Fruit fly (Drosophila melanogaster) whole organism, embryonic: ENCODE data around the gene CG14131.

Experiments used
- ATbp ChIP-seq: fragments of 200-800 bp; sonication (Bioruptor generic); optimal IDR thresholded peaks from 2 replicates; lab custom pipeline; 2017; ENCODE audit warnings: missing biosample characterization, mild to moderate bottlenecking, missing genetic modification characterization, missing genetic modification reagents
- Ada2b ChIP-seq: fragments of 200-800 bp; sonication (Bioruptor generic); IDR thresholded peaks from 2 replicates; pipeline ENCODE4 v1.3.6; 2022; ENCODE audit warnings: missing biosample characterization, missing genetic modification characterization
- Atf-2 ChIP-seq: fragments of 200-800 bp; sonication (Bioruptor generic); optimal IDR thresholded peaks from 2 replicates; lab custom pipeline; 2016; ENCODE audit warnings: missing biosample characterization, missing genetic modification characterization
- Atf6 ChIP-seq: fragments of 200-800 bp; sonication (Bioruptor generic); IDR thresholded peaks from 2 replicates; pipeline ENCODE4 v1.3.6; 2022; ENCODE audit warnings: missing biosample characterization, missing genetic modification characterization
- CG10274 ChIP-seq: fragments of 200-800 bp; sonication (Bioruptor generic); optimal IDR thresholded peaks from 3 replicates; lab custom pipeline; 2017; ENCODE audit warnings: missing biosample characterization, mild to moderate bottlenecking, missing genetic modification characterization
- CG12942 ChIP-seq: fragments of 200-800 bp; sonication (Bioruptor generic); optimal IDR thresholded peaks from 3 replicates; lab custom pipeline; 2016; ENCODE audit warnings: missing biosample characterization, missing genetic modification characterization
- CG13123 ChIP-seq: fragments of 200-800 bp; sonication (Bioruptor generic); optimal IDR thresholded peaks from 2 replicates; lab custom pipeline; 2016; ENCODE audit warnings: missing biosample characterization, missing genetic modification characterization
- CG16863 ChIP-seq: fragments of 200-800 bp; sonication (Bioruptor generic); optimal IDR thresholded peaks from 3 replicates; lab custom pipeline; 2016; ENCODE audit warnings: missing biosample characterization, missing genetic modification characterization
- CG18262 ChIP-seq: fragments of 200-800 bp; optimal IDR thresholded peaks from 3 replicates; lab custom pipeline; 2019; ENCODE audit warnings: missing biosample characterization, mild to moderate bottlenecking, missing genetic modification characterization, moderate library complexity
- CG18619 ChIP-seq: fragments of 200-800 bp; sonication (Bioruptor generic); optimal IDR thresholded peaks from 3 replicates; lab custom pipeline; 2017; ENCODE audit warnings: missing biosample characterization, mild to moderate bottlenecking, missing genetic modification characterization
- CG33557 ChIP-seq: fragments of 200-800 bp; sonication (Bioruptor generic); optimal IDR thresholded peaks from 2 replicates; lab custom pipeline; 2019; ENCODE audit warnings: missing biosample characterization, mild to moderate bottlenecking, missing genetic modification characterization, moderate library complexity
- CG3726 ChIP-seq: fragments of 200-800 bp; sonication (Bioruptor generic); IDR thresholded peaks from 3 replicates; pipeline ENCODE4, ENCODE4 v1.3.6; 2022; ENCODE audit warnings: missing biosample characterization, missing genetic modification characterization
- CG4282 ChIP-seq: fragments of 200-800 bp; sonication (Bioruptor generic); optimal IDR thresholded peaks from 2 replicates; lab custom pipeline; 2016; ENCODE audit warnings: missing biosample characterization, missing genetic modification characterization
- CG4424 ChIP-seq: fragments of 200-800 bp; sonication (Bioruptor generic); optimal IDR thresholded peaks from 3 replicates; lab custom pipeline; 2016; ENCODE audit warnings: missing biosample characterization, missing genetic modification characterization
- CG7786 ChIP-seq: fragments of 200-800 bp; sonication (Bioruptor generic); optimal IDR thresholded peaks from 2 replicates; lab custom pipeline; 2016; ENCODE audit warnings: missing biosample characterization, missing genetic modification characterization
- CG8388 ChIP-seq: fragments of 200-800 bp; sonication (Bioruptor generic); optimal IDR thresholded peaks from 2 replicates; lab custom pipeline; 2019; ENCODE audit warnings: missing biosample characterization, mild to moderate bottlenecking, missing genetic modification characterization, moderate library complexity
- CG9437 ChIP-seq: fragments of 200-800 bp; sonication (Bioruptor generic); optimal IDR thresholded peaks from 2 replicates; lab custom pipeline; 2018; ENCODE audit warnings: missing biosample characterization, mild to moderate bottlenecking, missing genetic modification characterization
- CoRest ChIP-seq: fragments of 200-800 bp; sonication (Bioruptor generic); optimal IDR thresholded peaks from 3 replicates; lab custom pipeline; 2018; ENCODE audit warnings: missing biosample characterization, mild to moderate bottlenecking, missing genetic modification characterization, moderate library complexity
- D ChIP-seq, 2 experiments: fragments of 200-800 bp in 1 of 2; fragments of >200 bp in 1 of 2; sonication (Bioruptor generic) in 1 of 2; optimal IDR thresholded peaks; 2 replicates in 1 of 2; 3 replicates in 1 of 2; lab custom pipeline; 2017; ENCODE audit warnings: mild to moderate bottlenecking in 1 of 2, missing biosample characterization in 1 of 2, missing genetic modification characterization in 1 of 2, missing genetic modification reagents in 1 of 2
- D19B ChIP-seq: fragments of 200-800 bp; sonication (Bioruptor generic); optimal IDR thresholded peaks from 2 replicates; lab custom pipeline; 2017; ENCODE audit warnings: missing biosample characterization, mild to moderate bottlenecking, missing genetic modification characterization
- E2f2 ChIP-seq: fragments of 200-800 bp; sonication (Bioruptor generic); IDR thresholded peaks from 2 replicates; pipeline ENCODE4 v1.3.6; 2022; ENCODE audit warnings: missing biosample characterization, missing genetic modification characterization
- Gsc ChIP-seq: fragments of 200-800 bp; sonication (Bioruptor generic); IDR thresholded peaks from 2 replicates; pipeline ENCODE4 v1.3.6; 2022; ENCODE audit warnings: missing biosample characterization, missing genetic modification characterization
- Gug ChIP-seq: fragments of 200-800 bp; sonication (Bioruptor generic); IDR thresholded peaks from 4 replicates; pipeline ENCODE4 v1.3.6; 2022; ENCODE audit warnings: missing biosample characterization, missing genetic modification characterization
- H15 ChIP-seq: fragments of 200-800 bp; sonication (Bioruptor generic); IDR thresholded peaks from 3 replicates; pipeline ENCODE4 v1.3.6; 2022; ENCODE audit warnings: missing biosample characterization, missing genetic modification characterization
- Lpt ChIP-seq: fragments of >200 bp; optimal IDR thresholded peaks from 2 replicates; lab custom pipeline; 2018; ENCODE audit warnings: missing biosample characterization, missing genetic modification characterization
- MESR4 ChIP-seq: fragments of 200-800 bp; sonication (Bioruptor generic); optimal IDR thresholded peaks from 2 replicates; lab custom pipeline; 2018; ENCODE audit warnings: missing biosample characterization, mild to moderate bottlenecking, missing genetic modification characterization, moderate library complexity
- MTF-1 ChIP-seq: fragments of 200-800 bp; sonication (Bioruptor generic); optimal IDR thresholded peaks from 2 replicates; lab custom pipeline; 2018; ENCODE audit warnings: missing biosample characterization, mild to moderate bottlenecking, missing genetic modification characterization, borderline replicate concordance
- Opbp ChIP-seq: fragments of 200-800 bp; sonication (Bioruptor generic); IDR thresholded peaks from 3 replicates; pipeline ENCODE4 v1.3.6; 2022; ENCODE audit warnings: missing biosample characterization, missing genetic modification characterization; ENCODE audit not compliant: partially characterized antibody
- PHDP ChIP-seq: fragments of 200-800 bp; sonication (Bioruptor generic); optimal IDR thresholded peaks from 3 replicates; lab custom pipeline; 2018; ENCODE audit warnings: missing biosample characterization, mild to moderate bottlenecking, missing genetic modification characterization, moderate library complexity
- Sox102F ChIP-seq: fragments of 200-800 bp; sonication (Bioruptor generic); optimal IDR thresholded peaks from 2 replicates; lab custom pipeline; 2018; ENCODE audit warnings: missing biosample characterization, mild to moderate bottlenecking, missing genetic modification characterization, moderate library complexity
- Stat92E ChIP-seq, 3 experiments: fragments of >200 bp in 2 of 3; fragments of 200-800 bp in 1 of 3; sonication (Bioruptor generic) in 1 of 3; optimal IDR thresholded peaks; 2 replicates each; lab custom pipeline; 2017 to 2019; ENCODE audit warnings: missing biosample characterization in 3 of 3, missing genetic modification characterization in 3 of 3, mild to moderate bottlenecking in 1 of 3, moderate library complexity in 1 of 3
- abd-A ChIP-seq: fragments of 200-800 bp; sonication (Bioruptor generic); optimal IDR thresholded peaks from 3 replicates; lab custom pipeline; 2019; ENCODE audit warnings: missing biosample characterization, mild to moderate bottlenecking, missing genetic modification characterization, moderate library complexity
- ac ChIP-seq: fragments of 200-800 bp; sonication (Bioruptor generic); optimal IDR thresholded peaks from 3 replicates; lab custom pipeline; 2017; ENCODE audit warnings: missing biosample characterization, mild to moderate bottlenecking, missing genetic modification characterization
- ap ChIP-seq: fragments of 200-800 bp; sonication (Bioruptor generic); IDR thresholded peaks from 2 replicates; pipeline ENCODE4 v1.3.6; 2022; ENCODE audit warnings: missing biosample characterization, missing genetic modification characterization
- br ChIP-seq: fragments of >200 bp; optimal IDR thresholded peaks from 2 replicates; lab custom pipeline; 2017
- da ChIP-seq: fragments of 200-800 bp; sonication (Bioruptor generic); optimal IDR thresholded peaks from 2 replicates; lab custom pipeline; 2016; ENCODE audit warnings: missing biosample characterization, missing genetic modification characterization
- fd96Cb ChIP-seq: fragments of 200-800 bp; sonication (Bioruptor generic); optimal IDR thresholded peaks from 2 replicates; lab custom pipeline; 2018; ENCODE audit warnings: missing biosample characterization, mild to moderate bottlenecking, missing genetic modification characterization, moderate library complexity
- gcm ChIP-seq: fragments of 200-800 bp; sonication (Bioruptor generic); optimal IDR thresholded peaks from 2 replicates; lab custom pipeline; 2019; ENCODE audit warnings: missing biosample characterization, mild to moderate bottlenecking, missing genetic modification characterization, moderate library complexity
- gem ChIP-seq: fragments of 200-800 bp; sonication (Bioruptor generic); optimal IDR thresholded peaks from 2 replicates; lab custom pipeline; 2019; ENCODE audit warnings: missing biosample characterization, mild to moderate bottlenecking, missing genetic modification characterization, moderate library complexity
- gt ChIP-seq: fragments of 200-800 bp; sonication (Bioruptor generic); IDR thresholded peaks from 2 replicates; pipeline ENCODE4 v1.3.6; 2022; ENCODE audit warnings: missing biosample characterization, missing genetic modification characterization
- oc ChIP-seq: fragments of 200-800 bp; sonication (Bioruptor generic); optimal IDR thresholded peaks from 2 replicates; lab custom pipeline; 2018; ENCODE audit warnings: missing biosample characterization, mild to moderate bottlenecking, missing genetic modification characterization, moderate library complexity
- pnt ChIP-seq: fragments of 200-800 bp; sonication (Bioruptor generic); optimal IDR thresholded peaks from 3 replicates; lab custom pipeline; 2016; ENCODE audit warnings: missing biosample characterization, missing genetic modification characterization
- repo ChIP-seq: fragments of 200-800 bp; sonication (Bioruptor generic); optimal IDR thresholded peaks from 2 replicates; lab custom pipeline; 2016; ENCODE audit warnings: missing biosample characterization, missing genetic modification characterization
- rib ChIP-seq: fragments of 200-800 bp; sonication (Bioruptor generic); IDR thresholded peaks from 2 replicates; pipeline ENCODE4 v1.3.6; 2022; ENCODE audit warnings: missing biosample characterization, missing genetic modification characterization
- schlank ChIP-seq: fragments of 200-800 bp; sonication (Bioruptor generic); optimal IDR thresholded peaks from 2 replicates; lab custom pipeline; 2018; ENCODE audit warnings: missing biosample characterization, mild to moderate bottlenecking, missing genetic modification characterization
- sens-2 ChIP-seq: fragments of 200-800 bp; sonication (Bioruptor generic); IDR thresholded peaks from 2 replicates; pipeline ENCODE4 v1.3.6; 2022; ENCODE audit warnings: missing biosample characterization, missing genetic modification characterization
- so ChIP-seq: fragments of 200-800 bp; sonication (Bioruptor generic); IDR thresholded peaks from 3 replicates; pipeline ENCODE4 v1.3.6; 2022; ENCODE audit warnings: missing biosample characterization, missing genetic modification characterization
- tup ChIP-seq: fragments of 200-800 bp; sonication (Bioruptor generic); optimal IDR thresholded peaks from 2 replicates; lab custom pipeline; 2016; ENCODE audit warnings: missing biosample characterization, mild to moderate bottlenecking, missing genetic modification characterization, moderate library complexity
- twi ChIP-seq: fragments of 200-800 bp; optimal IDR thresholded peaks from 2 replicates; lab custom pipeline; 2019; ENCODE audit warnings: missing biosample characterization, mild to moderate bottlenecking, missing genetic modification characterization, moderate library complexity
- vfl ChIP-seq: fragments of 200-800 bp; sonication (Bioruptor generic); optimal IDR thresholded peaks from 2 replicates; lab custom pipeline; 2016; ENCODE audit warnings: missing biosample characterization, missing genetic modification characterization
- zf30C ChIP-seq: fragments of 200-800 bp; sonication (Bioruptor generic); optimal IDR thresholded peaks from 3 replicates; lab custom pipeline; 2018; ENCODE audit warnings: missing biosample characterization, mild to moderate bottlenecking, missing genetic modification characterization

The CG14131 gene

dm6 chr3L:11785291-11785690 is 8.4 kb downstream of the CG14131 start (continued):
- no peak for TF ChIP-seq D (optimal IDR thresholded peaks at IDR 0.05; lab: Kevin White, UChicago)
- TF ChIP-seq D (GFP tag; optimal IDR thresholded peaks at IDR 0.05; lab: Kevin White, UChicago): no peak
- TF ChIP-seq oc (tag; lab: Kevin White, UChicago): no peak
- peak; percentile 59 for TF ChIP-seq CoRest (tag; lab: Kevin White, UChicago)
- no peak for TF ChIP-seq Gug (GFP tag; lab: Robert Waterston, UW)
- TF ChIP-seq gem (tag; lab: Kevin White, UChicago): no peak
- no peak for TF ChIP-seq MESR4 (GFP tag; lab: Kevin White, UChicago)
- no peak for TF ChIP-seq gt (GFP tag; lab: Robert Waterston, UW)
- TF ChIP-seq CG7786 (GFP tag; lab: Kevin White, UChicago): no peak
- no peak for TF ChIP-seq pnt
- TF ChIP-seq E2f2 (GFP tag; lab: Robert Waterston, UW): peak; percentile 38; the same call in 1 of the 2 replicates
- TF ChIP-seq Atf6: peak; percentile 40; the same call in 1 of the 2 replicates
- TF ChIP-seq tup (GFP tag; lab: Kevin White, UChicago): no peak
- no peak for TF ChIP-seq CG18262 (tag; lab: Kevin White, UChicago)
- TF ChIP-seq H15 (GFP tag; lab: Robert Waterston, UW): peak; percentile 51; the same call in 2 of the 3 replicates
- TF ChIP-seq vfl (GFP tag; lab: Kevin White, UChicago): no peak
- no peak for TF ChIP-seq Opbp (GFP tag; lab: Robert Waterston, UW)
- TF ChIP-seq CG8388: no peak
- no peak for TF ChIP-seq twi (tag; lab: Kevin White, UChicago)
- no peak for TF ChIP-seq CG10274 (GFP tag; lab: Kevin White, UChicago)
- TF ChIP-seq CG12942: no peak
- no peak for TF ChIP-seq sens-2 (GFP tag; lab: Robert Waterston, UW)
- peak; percentile 19 for TF ChIP-seq CG16863 (GFP tag; lab: Kevin White, UChicago)
- no peak for TF ChIP-seq Stat92E (GFP tag; optimal IDR thresholded peaks at IDR 0.05; lab: Kevin White, UChicago)
- peak; percentile 25 for TF ChIP-seq fd96Cb (tag; lab: Kevin White, UChicago)
- peak; percentile 63 for TF ChIP-seq Ada2b (GFP tag; lab: Robert Waterston, UW)
- TF ChIP-seq CG33557 (GFP tag; lab: Kevin White, UChicago): no peak
- no peak for TF ChIP-seq CG9437
- TF ChIP-seq MTF-1 (GFP tag; lab: Kevin White, UChicago): no peak
- TF ChIP-seq CG18619 (GFP tag; lab: Kevin White, UChicago): peak; percentile 19
- TF ChIP-seq Gsc (GFP tag; lab: Robert Waterston, UW): no peak
- TF ChIP-seq repo (GFP tag; lab: Kevin White, UChicago): no peak
- no peak for TF ChIP-seq ap (GFP tag; lab: Robert Waterston, UW)
- peak; percentile 1 for TF ChIP-seq CG4424
- 0 out of 3 replicates have a peak, but pooled peaks have one; percentile 42 for TF ChIP-seq so
- no peak for TF ChIP-seq zf30C (GFP tag; lab: Kevin White, UChicago)
- TF ChIP-seq Sox102F (GFP tag; lab: Kevin White, UChicago): peak; percentile 74
- TF ChIP-seq rib (GFP tag; lab: Robert Waterston, UW): no peak
- no peak for TF ChIP-seq CG3726 (GFP tag; lab: Robert Waterston, UW)
- TF ChIP-seq ac: no peak
- TF ChIP-seq gcm (GFP tag; lab: Kevin White, UChicago): no peak
- TF ChIP-seq CG4282 (GFP tag; lab: Kevin White, UChicago): no peak
- TF ChIP-seq da: no peak
- TF ChIP-seq ATbp (GFP tag; lab: Kevin White, UChicago): no peak
- TF ChIP-seq D19B (GFP tag; lab: Kevin White, UChicago): no peak
- TF ChIP-seq br: no peak
- TF ChIP-seq schlank (tag; lab: Kevin White, UChicago): no peak
- TF ChIP-seq Atf-2 (GFP tag; lab: Kevin White, UChicago): no peak
- no peak for TF ChIP-seq CG13123
- no peak for TF ChIP-seq abd-A (tag; lab: Kevin White, UChicago)
- no peak for TF ChIP-seq PHDP (tag; lab: Kevin White, UChicago)
- TF ChIP-seq Lpt (GFP tag; lab: Kevin White, UChicago): no peak
